Worm (Caenorhabditis elegans): ENCODE measurements around the gene F32G8.3.

- TF ChIP-seq skn-1 (tag; optimal IDR thresholded peaks at IDR 0.05), result no peak
- no peak for TF ChIP-seq ama-1 (optimal IDR thresholded peaks at IDR 0.05)
Observed at ce11 chrV:10535325-10535724, 19.8 kb downstream of the F32G8.3 start.
